Worm (Caenorhabditis elegans) whole organism, midembryonic: Measurements from ENCODE around the gene F17C11.6.

ENCODE experiments used
- T22C8.4 ChIP-seq: fragments of 200-800 bp; sonication (Bioruptor generic); IDR thresholded peaks from 2 replicates; pipeline ENCODE4 v1.3.6; 2022; ENCODE audit warnings: missing genetic modification characterization, missing compliant biosample characterization
- cog-1 ChIP-seq: sonication (generic microtip); optimal IDR thresholded peaks from 2 replicates; lab custom pipeline; 2016; ENCODE audit warnings: missing genetic modification characterization, missing compliant biosample characterization
- flt-1 ChIP-seq: fragments of 200-800 bp; sonication (Bioruptor generic); IDR thresholded peaks from 2 replicates; pipeline ENCODE4 v1.3.6; 2022; ENCODE audit warnings: missing genetic modification characterization, missing compliant biosample characterization
- klf-2 ChIP-seq: fragments of 200-800 bp; sonication (Bioruptor generic); conservative IDR thresholded peaks from 2 replicates; pipeline ENCODE4 v1.3.6; 2022; ENCODE audit warnings: missing genetic modification reagents, missing genetic modification characterization, missing compliant biosample characterization
- med-1 ChIP-seq: sonication (generic microtip); optimal IDR thresholded peaks from 2 replicates; lab custom pipeline; 2017; ENCODE audit warnings: missing genetic modification characterization, mild to moderate bottlenecking, missing compliant biosample characterization, antibody characterized with exemption, missing genetic modification reagents; ENCODE audit not compliant: insufficient read depth
- ref-1 ChIP-seq: fragments of 200-800 bp; sonication (Bioruptor generic); conservative IDR thresholded peaks from 2 replicates; pipeline ENCODE4 v1.3.6; 2022; ENCODE audit warnings: missing genetic modification reagents, missing genetic modification characterization, missing compliant biosample characterization
- tab-1 ChIP-seq: fragments of 200-800 bp; sonication (Bioruptor generic); IDR thresholded peaks from 2 replicates; pipeline ENCODE4 v1.3.6; 2022; ENCODE audit warnings: missing genetic modification characterization, missing compliant biosample characterization

DNA sequence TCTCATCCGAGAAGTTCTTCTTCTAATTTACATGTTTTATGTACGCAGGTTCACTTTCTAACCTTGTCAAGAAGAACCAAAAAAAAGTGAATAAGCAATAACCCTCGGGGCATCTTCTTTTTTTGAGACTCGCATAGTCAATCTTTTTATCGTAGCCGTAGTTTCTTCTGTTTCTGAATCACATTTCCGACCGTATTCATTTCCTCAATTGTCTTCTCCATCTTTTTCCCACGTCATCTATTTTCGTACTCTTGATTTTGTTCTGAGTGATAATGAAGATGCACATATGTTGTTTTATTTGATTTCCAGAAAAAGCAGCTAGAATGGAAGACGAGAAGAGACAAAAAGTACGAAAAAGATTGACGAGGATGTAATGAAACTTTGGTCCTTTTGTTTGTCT lies 10.0 kb upstream of the F17C11.6 start:
- TF ChIP-seq T22C8.4 (GFP tag; lab: Robert Waterston, UW) (no peak), ref-1 (no peak), flt-1 (GFP tag; lab: Robert Waterston, UW) (no peak), tab-1 (GFP tag; lab: Robert Waterston, UW) (no peak), klf-2 (GFP tag; lab: Robert Waterston, UW) (no peak), med-1 (no peak), cog-1 (tag; lab: Kevin White, UChicago) (no peak)
